Worm (Caenorhabditis elegans): ENCODE measurements around the gene str-83.

DNA sequence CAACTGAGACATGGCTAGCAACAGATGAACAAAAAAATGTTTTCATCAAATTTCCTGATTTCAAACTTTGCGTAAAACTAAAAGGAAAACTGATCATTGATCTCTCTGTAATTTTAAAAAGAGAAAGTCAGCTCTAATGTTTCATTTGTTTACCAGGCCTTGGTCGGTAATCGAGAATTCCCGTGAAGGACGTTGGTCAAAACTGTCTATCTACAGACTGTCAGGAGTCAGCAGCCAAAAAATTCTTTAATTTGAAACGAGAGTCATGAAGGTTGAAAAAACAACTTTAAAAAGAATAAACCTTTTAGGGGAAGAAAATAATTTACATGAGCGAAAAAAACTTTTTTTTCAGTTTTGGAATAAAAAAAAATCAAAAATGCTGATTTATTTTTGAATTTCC, 8.0 kb downstream of the str-83 start:
- TF ChIP-seq dsc-1 (tag; optimal IDR thresholded peaks at IDR 0.05), result no peak
- TF ChIP-seq nhr-84 (tag; optimal IDR thresholded peaks at IDR 0.05), result no peak

All from whole organism, L1 larva.